Fruit fly (Drosophila melanogaster) whole organism, embryonic: Measurements from ENCODE around the gene scrib.

Experiments
- Asciz ChIP-seq: fragments of 200-800 bp; sonication (Bioruptor generic); optimal IDR thresholded peaks from 2 replicates; lab custom pipeline; 2017; ENCODE audit warnings: missing biosample characterization, mild to moderate bottlenecking, missing genetic modification characterization, missing genetic modification reagents
- Awh ChIP-seq: fragments of 200-800 bp; sonication (Bioruptor generic); IDR thresholded peaks from 2 replicates; pipeline ENCODE4, ENCODE4 v1.3.6; 2022; ENCODE audit warnings: missing biosample characterization, missing genetic modification characterization
- B-H1 ChIP-seq: fragments of 200-800 bp; sonication (Bioruptor generic); IDR thresholded peaks from 3 replicates; pipeline ENCODE4 v1.3.6; 2022; ENCODE audit warnings: missing biosample characterization, missing genetic modification characterization
- BEAF-32 ChIP-seq: fragments of 200-800 bp; sonication (Bioruptor generic); optimal IDR thresholded peaks from 3 replicates; lab custom pipeline; 2017; ENCODE audit warnings: missing biosample characterization, missing genetic modification characterization, mild to moderate bottlenecking, moderate library complexity, missing genetic modification reagents
- CG10654 ChIP-seq: fragments of 200-800 bp; sonication (Bioruptor generic); optimal IDR thresholded peaks from 2 replicates; lab custom pipeline; 2016; ENCODE audit warnings: missing biosample characterization, missing genetic modification characterization
- CG11456 ChIP-seq: fragments of 200-800 bp; sonication (Bioruptor generic); IDR thresholded peaks from 3 replicates; pipeline ENCODE4 v1.3.6; 2022; ENCODE audit warnings: missing biosample characterization, missing genetic modification characterization
- CG12236 ChIP-seq: fragments of 200-800 bp; sonication (Bioruptor generic); optimal IDR thresholded peaks from 2 replicates; lab custom pipeline; 2016; ENCODE audit warnings: missing biosample characterization, missing genetic modification characterization
- CG14667 ChIP-seq: fragments of 200-800 bp; sonication (Bioruptor generic); IDR thresholded peaks from 2 replicates; pipeline ENCODE4 v1.3.6; 2022; ENCODE audit warnings: missing biosample characterization, missing genetic modification characterization
- CG15269 ChIP-seq: fragments of 200-800 bp; sonication (Bioruptor generic); optimal IDR thresholded peaks from 2 replicates; lab custom pipeline; 2018; ENCODE audit warnings: missing biosample characterization, mild to moderate bottlenecking, missing genetic modification characterization, moderate library complexity
- CG17186 ChIP-seq: fragments of 200-800 bp; sonication (Bioruptor generic); optimal IDR thresholded peaks from 3 replicates; lab custom pipeline; 2017; ENCODE audit warnings: missing biosample characterization, missing genetic modification reagents, missing genetic modification characterization
- CG17385 ChIP-seq: fragments of 200-800 bp; sonication (Bioruptor generic); optimal IDR thresholded peaks from 3 replicates; lab custom pipeline; 2018; ENCODE audit warnings: missing biosample characterization, mild to moderate bottlenecking, missing genetic modification characterization
- CG17612 ChIP-seq: fragments of 200-800 bp; sonication (Bioruptor generic); IDR thresholded peaks from 2 replicates; pipeline ENCODE4 v1.3.6; 2022; ENCODE audit warnings: missing biosample characterization, missing genetic modification characterization
- CG1792 ChIP-seq: fragments of 200-800 bp; sonication (Bioruptor generic); optimal IDR thresholded peaks from 2 replicates; lab custom pipeline; 2016; ENCODE audit warnings: missing biosample characterization, missing genetic modification characterization
- CG18599 ChIP-seq: fragments of 200-800 bp; sonication (Bioruptor generic); optimal IDR thresholded peaks from 3 replicates; lab custom pipeline; 2017; ENCODE audit warnings: missing biosample characterization, missing genetic modification characterization, mild to moderate bottlenecking, moderate library complexity, missing genetic modification reagents
- CG2678 ChIP-seq: fragments of 200-800 bp; sonication (Bioruptor generic); optimal IDR thresholded peaks from 3 replicates; lab custom pipeline; 2019; ENCODE audit warnings: missing biosample characterization, mild to moderate bottlenecking, missing genetic modification characterization, moderate library complexity
- CG2889 ChIP-seq: fragments of 200-800 bp; sonication (Bioruptor generic); IDR thresholded peaks from 3 replicates; pipeline ENCODE4 v1.3.6; 2022; ENCODE audit warnings: missing biosample characterization, missing genetic modification characterization
- CG34422 ChIP-seq: fragments of 200-800 bp; sonication (Bioruptor generic); IDR thresholded peaks from 3 replicates; pipeline ENCODE4 v1.3.6; 2022; ENCODE audit warnings: missing biosample characterization, missing genetic modification characterization
- CG42726 ChIP-seq: fragments of 200-800 bp; sonication (Bioruptor generic); IDR thresholded peaks from 2 replicates; pipeline ENCODE4 v1.3.6; 2022; ENCODE audit warnings: missing biosample characterization, missing genetic modification characterization; ENCODE audit not compliant: partially characterized antibody
- CG4360 ChIP-seq: fragments of 200-800 bp; sonication (Bioruptor generic); IDR thresholded peaks from 2 replicates; pipeline ENCODE4 v1.3.6; 2022; ENCODE audit warnings: missing biosample characterization, missing genetic modification characterization
- CG6683 ChIP-seq: fragments of 200-800 bp; sonication (Bioruptor generic); optimal IDR thresholded peaks from 2 replicates; lab custom pipeline; 2017; ENCODE audit warnings: missing biosample characterization, mild to moderate bottlenecking, missing genetic modification characterization, missing genetic modification reagents
- CG6813 ChIP-seq: fragments of 200-800 bp; sonication (Bioruptor generic); optimal IDR thresholded peaks from 2 replicates; lab custom pipeline; 2017; ENCODE audit warnings: missing biosample characterization, missing genetic modification characterization, mild to moderate bottlenecking, moderate library complexity, missing genetic modification reagents
- CG7357 ChIP-seq: fragments of 200-800 bp; sonication (Bioruptor generic); IDR thresholded peaks from 3 replicates; pipeline ENCODE4 v1.3.6; 2022; ENCODE audit warnings: missing biosample characterization, missing genetic modification characterization
- CG9437 ChIP-seq: fragments of 200-800 bp; sonication (Bioruptor generic); optimal IDR thresholded peaks from 2 replicates; lab custom pipeline; 2018; ENCODE audit warnings: missing biosample characterization, mild to moderate bottlenecking, missing genetic modification characterization
- CoRest ChIP-seq: fragments of 200-800 bp; sonication (Bioruptor generic); optimal IDR thresholded peaks from 3 replicates; lab custom pipeline; 2018; ENCODE audit warnings: missing biosample characterization, mild to moderate bottlenecking, missing genetic modification characterization, moderate library complexity
- CrebB ChIP-seq: fragments of 200-800 bp; sonication (Bioruptor generic); optimal IDR thresholded peaks from 3 replicates; lab custom pipeline; 2018; ENCODE audit warnings: missing biosample characterization, mild to moderate bottlenecking, missing genetic modification characterization
- Dll ChIP-seq: fragments of 200-800 bp; sonication (Bioruptor generic); IDR thresholded peaks from 4 replicates; pipeline ENCODE4 v1.3.6; 2022; ENCODE audit warnings: missing biosample characterization, missing genetic modification characterization; ENCODE audit not compliant: partially characterized antibody
- Lpt ChIP-seq: fragments of >200 bp; optimal IDR thresholded peaks from 2 replicates; lab custom pipeline; 2018; ENCODE audit warnings: missing biosample characterization, missing genetic modification characterization
- Oli ChIP-seq: fragments of 200-800 bp; sonication (Bioruptor generic); optimal IDR thresholded peaks from 2 replicates; lab custom pipeline; 2018; ENCODE audit warnings: missing biosample characterization, mild to moderate bottlenecking, missing genetic modification characterization, moderate library complexity
- Sry-β ChIP-seq: fragments of 200-800 bp; sonication (Bioruptor generic); optimal IDR thresholded peaks from 2 replicates; lab custom pipeline; 2018; ENCODE audit warnings: missing biosample characterization, mild to moderate bottlenecking, missing genetic modification characterization, moderate library complexity
- Trl ChIP-seq, 3 experiments: fragments of >200 bp in 2 of 3; fragments of 200-800 bp in 1 of 3; sonication (Bioruptor generic) in 1 of 3; optimal IDR thresholded peaks; 2 replicates in 1 of 3; 3 replicates in 2 of 3; lab custom pipeline; 2016 to 2017; ENCODE audit warnings: missing biosample characterization in 1 of 3, missing genetic modification characterization in 1 of 3
- amos ChIP-seq: fragments of 200-800 bp; sonication (Bioruptor generic); IDR thresholded peaks from 2 replicates; pipeline ENCODE4 v1.3.6; 2022; ENCODE audit warnings: missing biosample characterization, missing genetic modification characterization; ENCODE audit not compliant: partially characterized antibody
- dm ChIP-seq: fragments of 200-800 bp; sonication (Bioruptor generic); optimal IDR thresholded peaks from 3 replicates; lab custom pipeline; 2016; ENCODE audit warnings: missing biosample characterization, missing genetic modification characterization
- grn ChIP-seq: fragments of 200-800 bp; sonication (Bioruptor generic); optimal IDR thresholded peaks from 3 replicates; lab custom pipeline; 2017; ENCODE audit warnings: missing biosample characterization, missing genetic modification characterization
- ind ChIP-seq: fragments of 200-800 bp; sonication (Bioruptor generic); optimal IDR thresholded peaks from 3 replicates; lab custom pipeline; 2016; ENCODE audit warnings: missing biosample characterization, missing genetic modification characterization
- jing ChIP-seq: fragments of 200-800 bp; sonication (Bioruptor generic); optimal IDR thresholded peaks from 2 replicates; lab custom pipeline; 2018; ENCODE audit warnings: missing biosample characterization, mild to moderate bottlenecking, missing genetic modification characterization
- lola ChIP-seq, 3 experiments: fragments of >200 bp in 2 of 3; fragments of 200-800 bp in 1 of 3; sonication (Bioruptor generic) in 1 of 3; optimal IDR thresholded peaks; 2 replicates each; lab custom pipeline; 2017 to 2019; ENCODE audit warnings: missing biosample characterization in 3 of 3, missing genetic modification characterization in 3 of 3, mild to moderate bottlenecking in 1 of 3, moderate library complexity in 1 of 3
- oc ChIP-seq: fragments of 200-800 bp; sonication (Bioruptor generic); optimal IDR thresholded peaks from 2 replicates; lab custom pipeline; 2018; ENCODE audit warnings: missing biosample characterization, mild to moderate bottlenecking, missing genetic modification characterization, moderate library complexity
- pb ChIP-seq: fragments of 200-800 bp; sonication (Bioruptor generic); optimal IDR thresholded peaks from 3 replicates; lab custom pipeline; 2016; ENCODE audit warnings: missing biosample characterization, missing genetic modification characterization
- peb ChIP-seq: fragments of 200-800 bp; sonication (Bioruptor generic); IDR thresholded peaks from 2 replicates; pipeline ENCODE4 v1.3.6; 2022; ENCODE audit warnings: missing biosample characterization, missing genetic modification characterization
- pita ChIP-seq: fragments of 200-800 bp; sonication (Bioruptor generic); optimal IDR thresholded peaks from 2 replicates; lab custom pipeline; 2017; ENCODE audit warnings: missing biosample characterization, mild to moderate bottlenecking, missing genetic modification characterization
- ranshi ChIP-seq: fragments of 200-800 bp; sonication (Bioruptor generic); IDR thresholded peaks from 2 replicates; pipeline ENCODE4 v1.3.6; 2022; ENCODE audit warnings: missing biosample characterization, missing genetic modification characterization
- sens ChIP-seq: fragments of 200-800 bp; sonication (Bioruptor generic); peaks from one replicate; lab custom pipeline; 2016; ENCODE audit warnings: missing biosample characterization, missing genetic modification characterization
- slou ChIP-seq: fragments of 200-800 bp; sonication (Bioruptor generic); optimal IDR thresholded peaks from 3 replicates; lab custom pipeline; 2016; ENCODE audit warnings: missing biosample characterization, missing genetic modification characterization
- sob ChIP-seq: fragments of 200-800 bp; sonication (Bioruptor generic); IDR thresholded peaks from 2 replicates; pipeline ENCODE4 v1.3.6; 2022; ENCODE audit warnings: missing biosample characterization, missing genetic modification characterization
- sr ChIP-seq: fragments of 200-800 bp; sonication (Bioruptor generic); IDR thresholded peaks from 3 replicates; pipeline ENCODE4 v1.3.6; 2022; ENCODE audit warnings: missing biosample characterization, missing genetic modification characterization
- stwl ChIP-seq: fragments of 200-800 bp; sonication (Bioruptor generic); optimal IDR thresholded peaks from 3 replicates; lab custom pipeline; 2018; ENCODE audit warnings: missing biosample characterization, mild to moderate bottlenecking, missing genetic modification characterization, moderate library complexity
- toy ChIP-seq: fragments of 200-800 bp; sonication (Bioruptor generic); IDR thresholded peaks from 2 replicates; pipeline ENCODE4 v1.3.6; 2022; ENCODE audit warnings: missing biosample characterization, missing genetic modification characterization
- tup ChIP-seq: fragments of 200-800 bp; sonication (Bioruptor generic); optimal IDR thresholded peaks from 2 replicates; lab custom pipeline; 2016; ENCODE audit warnings: missing biosample characterization, mild to moderate bottlenecking, missing genetic modification characterization, moderate library complexity
- vnd ChIP-seq: fragments of 200-800 bp; sonication (Bioruptor generic); IDR thresholded peaks from 3 replicates; pipeline ENCODE4 v1.3.6; 2022; ENCODE audit warnings: missing biosample characterization, missing genetic modification characterization; ENCODE audit not compliant: partially characterized antibody
- zf30C ChIP-seq: fragments of 200-800 bp; sonication (Bioruptor generic); optimal IDR thresholded peaks from 3 replicates; lab custom pipeline; 2018; ENCODE audit warnings: missing biosample characterization, mild to moderate bottlenecking, missing genetic modification characterization

Gene scrib

DNA sequence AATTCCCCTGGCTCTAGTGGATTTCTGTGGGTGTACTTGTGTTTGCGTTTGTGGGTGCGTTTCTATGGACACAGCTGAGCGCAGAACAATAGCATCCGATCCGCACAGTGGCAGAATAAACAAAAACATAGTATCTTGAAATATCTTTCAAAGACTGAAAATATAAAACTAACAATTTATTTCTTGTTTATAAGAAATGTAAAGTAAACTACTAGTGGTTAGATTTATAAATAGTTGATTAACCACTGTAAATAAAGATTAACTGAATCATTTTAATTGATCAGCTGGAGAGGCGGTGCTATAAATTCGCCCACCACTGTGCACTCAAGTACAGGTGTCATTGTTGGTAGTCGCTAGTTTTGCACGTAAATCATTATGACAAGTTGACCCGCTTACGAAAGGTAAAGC lies 11.5 kb downstream of the scrib start (continued):
- peak in 1 of 3 experiments; percentile 38 for TF ChIP-seq lola (GFP tag; optimal IDR thresholded peaks at IDR 0.05; lab: Kevin White, UChicago)
- peak; percentile 59 for TF ChIP-seq Asciz (GFP tag; lab: Kevin White, UChicago)
- no peak for TF ChIP-seq slou (GFP tag; lab: Kevin White, UChicago)
- TF ChIP-seq ind (GFP tag; lab: Kevin White, UChicago) = no peak
- no peak for TF ChIP-seq CG11456
- no peak for TF ChIP-seq jing (GFP tag; lab: Kevin White, UChicago)
- 0 out of 2 replicates have a peak, but pooled peaks have one; percentile 11 for TF ChIP-seq CG14667 (GFP tag; lab: Robert Waterston, UW)
- 0 out of 2 replicates have a peak, but pooled peaks have one; percentile 41 for TF ChIP-seq sob (GFP tag; lab: Robert Waterston, UW)
- TF ChIP-seq CG10654 (GFP tag; lab: Kevin White, UChicago) = peak; percentile 18
- TF ChIP-seq CG15269 = peak; percentile 54
- no peak for TF ChIP-seq Trl (optimal IDR thresholded peaks at IDR 0.05; lab: Kevin White, UChicago)
- no peak for TF ChIP-seq Trl (GFP tag; optimal IDR thresholded peaks at IDR 0.05; lab: Kevin White, UChicago)
- no peak for TF ChIP-seq CG12236 (GFP tag; lab: Kevin White, UChicago)
- TF ChIP-seq Lpt = no peak
- TF ChIP-seq CG7357 = no peak
- TF ChIP-seq CG17186 (GFP tag; lab: Kevin White, UChicago) = no peak
- no peak for TF ChIP-seq vnd (GFP tag; lab: Robert Waterston, UW)
- peak; percentile 22 for TF ChIP-seq CG9437 (GFP tag; lab: Kevin White, UChicago)
- TF ChIP-seq tup (GFP tag; lab: Kevin White, UChicago) = no peak
- no peak for TF ChIP-seq pita
- TF ChIP-seq dm (GFP tag; lab: Kevin White, UChicago) = no peak
- TF ChIP-seq B-H1 (GFP tag; lab: Robert Waterston, UW) = no peak
- no peak for TF ChIP-seq pb (GFP tag; lab: Kevin White, UChicago)
- peak; percentile 12 for TF ChIP-seq CG6683 (GFP tag; lab: Kevin White, UChicago)
- TF ChIP-seq CG2889 (GFP tag; lab: Robert Waterston, UW) = no peak
- no peak for TF ChIP-seq Sry-β (GFP tag; lab: Kevin White, UChicago)
- no peak for TF ChIP-seq stwl (tag; lab: Kevin White, UChicago)
- no peak for TF ChIP-seq peb (GFP tag; lab: Robert Waterston, UW)
- no peak for TF ChIP-seq amos (GFP tag; lab: Robert Waterston, UW)
- TF ChIP-seq CG34422 (GFP tag; lab: Robert Waterston, UW) = no peak
- TF ChIP-seq zf30C (GFP tag; lab: Kevin White, UChicago) = no peak
- TF ChIP-seq Dll (GFP tag; lab: Robert Waterston, UW) = no peak
- TF ChIP-seq oc = peak; percentile 34
- TF ChIP-seq CG1792 (GFP tag; lab: Kevin White, UChicago) = no peak
- no peak for TF ChIP-seq BEAF-32
- no peak for TF ChIP-seq CG17612
- TF ChIP-seq CoRest (tag; lab: Kevin White, UChicago) = peak; percentile 59
- TF ChIP-seq Awh = 0 out of 2 replicates have a peak, but pooled peaks have one; percentile 34
- TF ChIP-seq CG17385 = peak; percentile 21
- TF ChIP-seq sens (GFP tag; lab: Kevin White, UChicago) = peak; percentile 85
- no peak for TF ChIP-seq grn
- peak; percentile 54 for TF ChIP-seq Oli (tag; lab: Kevin White, UChicago)
- no peak for TF ChIP-seq CG42726 (GFP tag; lab: Robert Waterston, UW)
- TF ChIP-seq CG4360 (GFP tag; lab: Robert Waterston, UW) = no peak
- no peak for TF ChIP-seq sr
- TF ChIP-seq CG18599 (GFP tag; lab: Kevin White, UChicago) = peak; percentile 64
- TF ChIP-seq CrebB (tag; lab: Kevin White, UChicago) = no peak
- no peak for TF ChIP-seq ranshi (GFP tag; lab: Robert Waterston, UW)
- peak; percentile 73 for TF ChIP-seq CG2678 (tag; lab: Kevin White, UChicago)
- peak; percentile 60 for TF ChIP-seq CG6813
- no peak for TF ChIP-seq toy (GFP tag; lab: Robert Waterston, UW)
